Worm (Caenorhabditis elegans) whole organism, mixed stage, embryonic: ENCODE data around the gene W02D7.8.

Experiments
- M03D4.4 ChIP-seq: sonication (generic microtip); optimal IDR thresholded peaks from 2 replicates; lab custom pipeline; 2017; ENCODE audit warnings: mild to moderate bottlenecking, missing genetic modification characterization, missing compliant biosample characterization
- bed-3 ChIP-seq: fragments of 200-800 bp; sonication (Bioruptor generic); optimal IDR thresholded peaks from 3 replicates; lab custom pipeline; 2018; ENCODE audit warnings: mild to moderate bottlenecking, missing genetic modification characterization, moderate library complexity, missing compliant biosample characterization
- blmp-1 ChIP-seq: fragments of 150-350 bp; optimal IDR thresholded peaks from 2 replicates; lab custom pipeline; 2014; ENCODE audit warnings: missing biosample characterization, missing genetic modification characterization
- ceh-39 ChIP-seq: fragments of 150-350 bp; optimal IDR thresholded peaks from 2 replicates; lab custom pipeline; 2014; ENCODE audit warnings: missing biosample characterization, missing genetic modification characterization
- ceh-43 ChIP-seq: fragments of 200-800 bp; sonication (Bioruptor generic); optimal IDR thresholded peaks from 2 replicates; lab custom pipeline; 2018; ENCODE audit warnings: mild to moderate bottlenecking, missing genetic modification characterization, moderate library complexity, missing compliant biosample characterization
- ceh-83 ChIP-seq: fragments of 200-800 bp; sonication (Bioruptor generic); optimal IDR thresholded peaks from 2 replicates; lab custom pipeline; 2018; ENCODE audit warnings: mild to moderate bottlenecking, missing genetic modification characterization, missing compliant biosample characterization
- ces-1 ChIP-seq: fragments of 150-350 bp; optimal IDR thresholded peaks from 2 replicates; lab custom pipeline; 2014; ENCODE audit warnings: missing biosample characterization, missing genetic modification reagents, missing genetic modification characterization
- cnd-1 ChIP-seq: fragments of 200-800 bp; sonication (Bioruptor generic); optimal IDR thresholded peaks from 2 replicates; lab custom pipeline; 2018; ENCODE audit warnings: mild to moderate bottlenecking, missing genetic modification characterization, missing compliant biosample characterization
- drap-1 ChIP-seq: fragments of 200-800 bp; sonication (Bioruptor generic); optimal IDR thresholded peaks from 3 replicates; lab custom pipeline; 2018; ENCODE audit warnings: mild to moderate bottlenecking, missing genetic modification characterization, missing compliant biosample characterization
- elt-1 ChIP-seq: sonication (generic microtip); optimal IDR thresholded peaks from 2 replicates; lab custom pipeline; 2017; ENCODE audit warnings: missing genetic modification characterization, mild to moderate bottlenecking, missing compliant biosample characterization, antibody characterized with exemption, moderate library complexity, borderline replicate concordance; ENCODE audit not compliant: insufficient read depth
- elt-3 ChIP-seq: fragments of 150-350 bp; optimal IDR thresholded peaks from 2 replicates; lab custom pipeline; 2014; ENCODE audit warnings: missing biosample characterization, missing genetic modification characterization
- flh-1 ChIP-seq: fragments of 200-800 bp; sonication (Bioruptor generic); optimal IDR thresholded peaks from 2 replicates; lab custom pipeline; 2018; ENCODE audit warnings: mild to moderate bottlenecking, missing genetic modification characterization, moderate library complexity, missing compliant biosample characterization
- ham-2 ChIP-seq: fragments of 200-800 bp; sonication (Bioruptor generic); optimal IDR thresholded peaks from 2 replicates; lab custom pipeline; 2018; ENCODE audit warnings: mild to moderate bottlenecking, missing genetic modification characterization, missing compliant biosample characterization
- hlh-1 ChIP-seq: fragments of 150-350 bp; optimal IDR thresholded peaks from 2 replicates; lab custom pipeline; 2014; ENCODE audit warnings: missing biosample characterization, missing genetic modification reagents, missing genetic modification characterization
- lin-13 ChIP-seq: fragments of 150-350 bp; optimal IDR thresholded peaks from 2 replicates; lab custom pipeline; 2014; ENCODE audit warnings: missing biosample characterization, missing genetic modification characterization
- lin-32 ChIP-seq: fragments of 200-800 bp; sonication (Bioruptor generic); optimal IDR thresholded peaks from 2 replicates; lab custom pipeline; 2018; ENCODE audit warnings: mild to moderate bottlenecking, missing genetic modification characterization, missing compliant biosample characterization
- lsy-2 ChIP-seq: fragments of 150-350 bp; optimal IDR thresholded peaks from 2 replicates; lab custom pipeline; 2014; ENCODE audit warnings: missing biosample characterization, missing genetic modification characterization
- mab-5 ChIP-seq: fragments of 150-350 bp; optimal IDR thresholded peaks from 2 replicates; lab custom pipeline; 2014; ENCODE audit warnings: missing biosample characterization, missing genetic modification characterization
- mep-1 ChIP-seq: fragments of 150-350 bp; optimal IDR thresholded peaks from 2 replicates; lab custom pipeline; 2017; ENCODE audit warnings: missing biosample characterization, missing genetic modification reagents, missing genetic modification characterization, inconsistent platforms
- mls-2 ChIP-seq: sonication (generic microtip); optimal IDR thresholded peaks from 2 replicates; lab custom pipeline; 2016; ENCODE audit warnings: mild to moderate bottlenecking, missing genetic modification characterization, moderate library complexity, missing compliant biosample characterization
- nhr-12 ChIP-seq: fragments of 150-350 bp; optimal IDR thresholded peaks from 2 replicates; lab custom pipeline; 2014; ENCODE audit warnings: missing biosample characterization, missing genetic modification characterization
- nhr-2 ChIP-seq: fragments of 150-350 bp; optimal IDR thresholded peaks from 2 replicates; lab custom pipeline; 2014; ENCODE audit warnings: missing biosample characterization, missing genetic modification characterization
- nhr-237 ChIP-seq: fragments of 150-350 bp; optimal IDR thresholded peaks from 2 replicates; lab custom pipeline; 2014; ENCODE audit warnings: missing biosample characterization, missing genetic modification characterization
- nhr-28 ChIP-seq: fragments of 150-350 bp; optimal IDR thresholded peaks from 2 replicates; lab custom pipeline; 2014; ENCODE audit warnings: missing biosample characterization, missing genetic modification characterization
- nhr-76 ChIP-seq: sonication (generic microtip); optimal IDR thresholded peaks from 2 replicates; lab custom pipeline; 2017; ENCODE audit warnings: missing biosample characterization, missing genetic modification characterization
- pha-4 ChIP-seq: fragments of 150-350 bp; optimal IDR thresholded peaks from 2 replicates; lab custom pipeline; 2018; ENCODE audit warnings: missing biosample characterization, missing genetic modification reagents, missing genetic modification characterization
- sem-2 ChIP-seq: fragments of 200-800 bp; sonication (Bioruptor generic); optimal IDR thresholded peaks from 2 replicates; lab custom pipeline; 2018; ENCODE audit warnings: mild to moderate bottlenecking, missing genetic modification characterization, missing compliant biosample characterization
- snpc-4 ChIP-seq: fragments of 150-350 bp; optimal IDR thresholded peaks from 2 replicates; lab custom pipeline; 2014; ENCODE audit warnings: missing biosample characterization, missing genetic modification characterization
- sptf-1 ChIP-seq: sonication (generic microtip); optimal IDR thresholded peaks from 2 replicates; lab custom pipeline; 2017; ENCODE audit warnings: mild to moderate bottlenecking, missing genetic modification characterization, moderate library complexity, missing compliant biosample characterization
- tbx-8 ChIP-seq: fragments of 200-800 bp; sonication (Bioruptor generic); optimal IDR thresholded peaks from 2 replicates; lab custom pipeline; 2018; ENCODE audit warnings: mild to moderate bottlenecking, missing genetic modification characterization, moderate library complexity, missing compliant biosample characterization
- unc-120 ChIP-seq: sonication (generic microtip); optimal IDR thresholded peaks from 2 replicates; lab custom pipeline; 2017; ENCODE audit warnings: missing genetic modification characterization, missing compliant biosample characterization; ENCODE audit not compliant: poor library complexity, severe bottlenecking
- zip-8 ChIP-seq: fragments of 150-350 bp; optimal IDR thresholded peaks from 2 replicates; lab custom pipeline; 2014; ENCODE audit warnings: missing biosample characterization, missing genetic modification characterization
- ztf-11 ChIP-seq: fragments of 150-350 bp; optimal IDR thresholded peaks from 2 replicates; lab custom pipeline; 2014; ENCODE audit warnings: missing biosample characterization, missing genetic modification characterization

W02D7.8 gene

DNA sequence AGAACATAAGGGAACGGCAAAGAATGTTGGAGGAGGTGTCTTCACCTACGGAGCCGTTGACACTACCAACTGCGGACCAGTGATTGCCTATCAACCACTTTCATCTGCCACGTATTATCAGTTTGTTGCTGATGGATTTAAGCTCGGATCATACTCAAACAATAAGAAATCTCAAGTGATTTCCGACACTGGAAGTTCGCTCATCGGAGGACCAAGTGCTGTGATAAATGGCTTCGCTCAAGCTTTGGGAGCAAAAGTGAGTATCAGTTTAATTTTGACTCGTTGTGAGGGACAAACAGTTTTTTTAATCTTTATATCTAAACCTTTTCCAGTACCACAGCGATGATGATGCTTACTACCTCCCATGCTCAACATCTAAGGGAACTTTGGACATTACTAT lies 34.9 kb downstream of the W02D7.8 start:
- TF ChIP-seq lin-13 (tag; lab: Kevin White, UChicago) (no peak), ztf-11 (tag; lab: Kevin White, UChicago) (no peak), lin-32 (GFP tag; lab: Kevin White, UChicago) (no peak), cnd-1 (tag; lab: Kevin White, UChicago) (no peak), drap-1 (GFP tag; lab: Kevin White, UChicago) (no peak), ces-1 (no peak), hlh-1 (tag; lab: Kevin White, UChicago) (no peak), nhr-28 (no peak), ceh-43 (GFP tag; lab: Kevin White, UChicago) (no peak), nhr-237 (tag; lab: Kevin White, UChicago) (no peak), nhr-76 (tag; lab: Kevin White, UChicago) (no peak), zip-8 (tag; lab: Kevin White, UChicago) (no peak), pha-4 (tag; lab: Kevin White, UChicago) (no peak), tbx-8 (no peak), sptf-1 (tag; lab: Kevin White, UChicago) (no peak), mls-2 (tag; lab: Kevin White, UChicago) (no peak), mep-1 (no peak), snpc-4 (tag; lab: Kevin White, UChicago) (no peak), nhr-12 (tag; lab: Kevin White, UChicago) (no peak), bed-3 (GFP tag; lab: Kevin White, UChicago) (no peak)

DNA sequence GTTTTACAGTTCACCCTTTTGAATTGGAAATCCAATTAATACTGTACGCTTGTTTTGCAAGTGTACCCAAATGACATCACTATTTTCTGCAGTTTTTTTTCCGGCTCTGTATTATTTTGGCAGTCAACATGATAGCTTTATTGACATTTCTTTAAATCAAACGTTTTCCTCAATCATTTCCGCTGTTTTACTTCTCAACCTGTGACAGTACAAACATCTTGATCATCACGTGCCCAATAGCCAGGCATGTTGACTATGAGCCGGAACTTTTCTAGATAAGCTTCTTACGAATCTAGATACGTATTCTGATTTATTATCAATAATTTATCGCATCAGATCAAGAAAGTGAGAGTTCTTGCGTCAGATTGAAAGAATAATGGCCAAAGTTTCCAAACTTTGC lies 36.4 kb downstream of the W02D7.8 start:
- TF ChIP-seq nhr-12 (tag; lab: Kevin White, UChicago) (no peak), sem-2 (no peak), M03D4.4 (tag; lab: Kevin White, UChicago) (no peak), ham-2 (GFP tag; lab: Kevin White, UChicago) (no peak), ces-1 (no peak), nhr-2 (tag; lab: Kevin White, UChicago) (no peak)

DNA sequence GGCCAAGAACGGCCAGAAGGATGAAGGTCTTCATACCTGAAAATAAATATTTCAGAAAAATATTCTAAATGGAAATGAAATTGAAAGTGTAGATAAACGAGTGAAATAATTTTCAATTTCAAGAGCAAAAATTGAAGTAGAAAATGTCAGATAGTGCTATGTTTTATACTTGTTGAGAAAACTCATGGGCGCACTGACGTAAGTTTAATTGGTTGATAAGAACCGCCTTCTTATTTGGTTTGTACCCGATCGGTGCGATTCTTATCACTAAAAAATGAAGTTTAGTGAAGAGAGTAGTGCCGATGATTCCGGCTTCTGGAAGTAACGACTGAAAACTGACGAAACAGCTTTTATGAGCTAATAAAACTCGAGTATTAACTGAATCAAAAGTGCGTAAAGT lies 37.4 kb downstream of the W02D7.8 start, which contains the start of the genes asp-6 and asp-12:
Gene asp-6 (minus strand): TSS at position 36 of the 400 bp plus-strand sequence.
Gene asp-12 (plus strand): TSS at position 309 of the 400 bp plus-strand sequence.
- TF ChIP-seq lin-32 (GFP tag; lab: Kevin White, UChicago), result no peak
- TF ChIP-seq unc-120, result no peak
- TF ChIP-seq tbx-8, result no peak
- no peak for TF ChIP-seq nhr-76 (tag; lab: Kevin White, UChicago)
- TF ChIP-seq mep-1, result no peak
- no peak for TF ChIP-seq sptf-1 (tag; lab: Kevin White, UChicago)
- TF ChIP-seq, all 35 proteins: peak for 0

DNA sequence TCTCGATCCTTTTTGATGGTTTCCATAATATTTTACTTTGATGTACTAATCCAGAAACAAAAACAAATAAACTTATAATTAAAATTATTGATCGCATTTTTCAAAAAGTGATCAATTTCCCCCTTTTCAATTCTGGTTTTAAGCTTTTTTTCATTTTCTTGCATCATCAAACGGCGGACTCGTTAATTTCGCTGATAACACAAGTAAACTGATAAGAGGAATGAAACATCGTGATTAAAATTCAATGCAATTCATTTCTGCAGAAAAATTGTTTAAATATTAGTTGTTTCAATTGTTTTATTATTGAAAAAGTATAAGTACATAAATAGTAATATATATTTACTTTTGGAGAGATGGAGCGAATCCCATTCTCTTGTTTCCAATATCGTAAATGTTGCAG lies 39.0 kb downstream of the W02D7.8 start:
- TF ChIP-seq blmp-1 (tag; lab: Kevin White, UChicago) (no peak), bed-3 (GFP tag; lab: Kevin White, UChicago) (no peak), lin-32 (GFP tag; lab: Kevin White, UChicago) (no peak), flh-1 (no peak), nhr-12 (tag; lab: Kevin White, UChicago) (no peak), nhr-237 (tag; lab: Kevin White, UChicago) (no peak), elt-3 (tag; lab: Kevin White, UChicago) (no peak), tbx-8 (no peak), ces-1 (no peak), elt-1 (tag; lab: Kevin White, UChicago) (no peak), mab-5 (tag; lab: Kevin White, UChicago) (no peak), sem-2 (no peak), unc-120 (no peak), ceh-39 (tag; lab: Kevin White, UChicago) (no peak), lin-13 (tag; lab: Kevin White, UChicago) (no peak), ceh-83 (GFP tag; lab: Kevin White, UChicago) (no peak), drap-1 (GFP tag; lab: Kevin White, UChicago) (no peak)

DNA sequence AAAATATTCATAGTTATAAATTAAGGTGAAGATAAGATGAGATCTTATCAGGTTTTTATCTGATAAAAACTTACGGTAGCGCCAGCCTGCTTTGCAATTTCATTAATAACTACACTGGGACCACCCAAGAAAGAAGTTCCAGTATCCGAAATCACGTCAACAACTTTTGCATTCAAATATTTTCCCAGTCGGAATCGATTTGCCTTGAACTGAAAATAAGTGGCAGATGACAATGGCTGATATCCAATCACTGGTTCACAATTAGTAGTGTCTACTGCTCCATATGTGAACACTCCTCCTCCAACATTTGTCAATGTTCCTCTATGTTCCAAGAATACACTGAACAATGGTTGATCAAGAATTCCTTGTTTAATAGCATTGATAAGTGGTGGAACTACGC lies 40.0 kb downstream of the W02D7.8 start, which contains the start of gene F21F8.5:
Gene F21F8.5 (minus strand): TSS at position 101 of the 400 bp plus-strand sequence.
- no peak for TF ChIP-seq drap-1 (GFP tag; lab: Kevin White, UChicago)
- TF ChIP-seq sem-2, result no peak
- no peak for TF ChIP-seq lsy-2
- no peak for TF ChIP-seq elt-3 (tag; lab: Kevin White, UChicago)
- TF ChIP-seq ceh-39 (tag; lab: Kevin White, UChicago), result no peak
- TF ChIP-seq ham-2 (GFP tag; lab: Kevin White, UChicago), result no peak
- TF ChIP-seq, all 35 proteins: peak for 0
